Fruit fly (Drosophila melanogaster) Kc167 (cell line): ENCODE data around the gene CG7044.

ENCODE experiments used
- Myc ChIP-seq: fragments of >200 bp; optimal IDR thresholded peaks from 2 replicates; lab custom pipeline; 2017; ENCODE audit warnings: missing external identifiers
- Sin3A ChIP-seq: fragments of >200 bp; optimal IDR thresholded peaks from 2 replicates; lab custom pipeline; 2018; ENCODE audit warnings: missing external identifiers
- h ChIP-seq: fragments of >200 bp; optimal IDR thresholded peaks from 3 replicates; lab custom pipeline; 2018; ENCODE audit warnings: missing external identifiers
- insv ChIP-seq: fragments of >200 bp; optimal IDR thresholded peaks from 3 replicates; lab custom pipeline; 2018; ENCODE audit warnings: missing external identifiers
- psq ChIP-seq: fragments of >200 bp; optimal IDR thresholded peaks from 2 replicates; lab custom pipeline; 2017; ENCODE audit warnings: missing external identifiers
- ttk ChIP-seq: sonication (Bioruptor generic); optimal IDR thresholded peaks from 2 replicates; lab custom pipeline; 2017; ENCODE audit warnings: missing external identifiers

The CG7044 gene

dm6 chr3R:21124225-21124624 lies 22.7 kb upstream of the CG7044 start:
- TF ChIP-seq Myc (lab: Kevin White, UChicago) (no peak), ttk (no peak)

DNA sequence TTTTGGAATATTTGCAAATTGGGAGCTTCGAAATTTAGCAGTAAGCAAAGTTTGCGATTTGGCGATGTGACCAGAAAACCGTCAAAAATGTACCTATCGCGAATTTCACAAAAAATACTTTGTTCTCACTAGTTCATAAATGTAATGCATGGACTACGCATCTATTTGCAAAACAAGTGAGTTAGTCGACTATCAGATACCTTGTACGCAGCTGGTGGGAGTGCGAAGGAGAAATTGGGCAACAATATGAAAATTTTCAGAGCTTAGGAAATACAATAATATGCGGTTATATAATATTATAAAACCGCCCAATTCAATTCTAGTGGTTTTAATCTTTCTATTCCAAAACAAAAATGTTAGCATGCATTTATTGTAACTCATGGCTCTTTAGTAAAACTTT lies 17.3 kb upstream of the CG7044 start, which contains the start of gene Bdbt:
Bdbt (minus strand) TSS at position 73 of the 400 bp plus-strand sequence.
- TF ChIP-seq Sin3A (lab: Kevin White, UChicago), result no peak

dm6 chr3R:21116057-21116456 lies 14.5 kb upstream of the CG7044 start, which contains the start of gene ppan:
ppan (plus strand) TSS chr3R:21116254.
- TF ChIP-seq Myc (lab: Kevin White, UChicago), result no peak
- no peak for TF ChIP-seq ttk
- TF ChIP-seq insv (lab: Kevin White, UChicago), result no peak
- no peak for TF ChIP-seq h (lab: Kevin White, UChicago)
- TF ChIP-seq psq (lab: Kevin White, UChicago), result no peak
- no peak for TF ChIP-seq Sin3A (lab: Kevin White, UChicago)

- TF ChIP-seq h (lab: Kevin White, UChicago) (no peak), insv (lab: Kevin White, UChicago) (no peak), ttk (no peak), Myc (lab: Kevin White, UChicago) (no peak), Sin3A (lab: Kevin White, UChicago) (no peak), psq (lab: Kevin White, UChicago) (no peak)
These were observed 11.4 kb upstream of the CG7044 start for dm6 chr3R:21112742-21113465.

DNA sequence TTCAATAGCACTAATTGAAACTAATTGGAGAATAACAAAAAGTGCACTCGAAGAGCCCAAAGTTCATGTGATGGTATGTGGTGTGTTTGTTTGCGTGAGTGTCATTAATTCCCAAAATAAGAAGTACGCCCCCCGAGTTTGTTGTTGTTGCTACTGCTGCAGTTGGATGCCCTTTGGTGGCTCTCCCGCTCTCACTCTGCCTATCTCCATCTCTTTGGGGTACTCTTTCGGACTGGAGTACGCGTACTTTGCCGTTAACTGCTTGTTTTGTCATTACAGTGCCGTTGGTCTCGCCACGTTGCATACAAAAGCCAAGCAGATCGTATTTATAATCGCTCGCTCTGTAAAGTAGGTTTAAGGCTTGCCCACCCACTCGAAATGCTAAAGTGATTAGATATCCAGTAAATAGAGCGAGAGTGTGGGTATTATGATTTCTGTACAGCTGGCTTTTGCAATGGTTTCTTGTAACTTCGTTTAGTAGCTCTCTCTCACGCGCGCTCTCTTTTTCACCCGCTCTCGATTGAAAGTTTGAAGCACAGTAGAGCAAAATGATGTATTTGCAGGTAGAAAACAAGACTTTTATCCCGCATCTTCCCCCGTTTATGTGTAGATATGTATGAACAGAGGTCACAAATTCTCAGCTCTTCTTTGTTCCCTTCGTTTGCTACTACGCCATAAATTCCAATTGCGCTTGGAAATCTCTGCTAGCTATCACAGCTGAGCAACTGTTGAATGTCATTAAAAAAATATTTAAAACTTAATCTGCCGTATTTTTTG lies 10.6 kb upstream of the CG7044 start:
- TF ChIP-seq psq (lab: Kevin White, UChicago), result no peak
- no peak for TF ChIP-seq Sin3A (lab: Kevin White, UChicago)
- TF ChIP-seq h (lab: Kevin White, UChicago), result no peak
- no peak for TF ChIP-seq Myc (lab: Kevin White, UChicago)
- TF ChIP-seq insv (lab: Kevin White, UChicago), result no peak
- TF ChIP-seq ttk, result no peak

- TF ChIP-seq insv (lab: Kevin White, UChicago), result no peak
- no peak for TF ChIP-seq Sin3A (lab: Kevin White, UChicago)
- no peak for TF ChIP-seq h (lab: Kevin White, UChicago)
- no peak for TF ChIP-seq ttk
- TF ChIP-seq Myc (lab: Kevin White, UChicago), result no peak
- TF ChIP-seq psq (lab: Kevin White, UChicago), result no peak
These were observed 9.5 kb upstream of the CG7044 start, which contains the start of gene Rab11 for dm6 chr3R:21111046-21111480. Rab11 (plus strand) TSS chr3R:21111408.

- no peak for TF ChIP-seq Sin3A (lab: Kevin White, UChicago)
- no peak for TF ChIP-seq h (lab: Kevin White, UChicago)
- no peak for TF ChIP-seq psq (lab: Kevin White, UChicago)
- no peak for TF ChIP-seq insv (lab: Kevin White, UChicago)
- no peak for TF ChIP-seq Myc (lab: Kevin White, UChicago)
These were observed 8.2 kb upstream of the CG7044 start for dm6 chr3R:21109712-21110111.

- peak; percentile 74 for TF ChIP-seq psq (lab: Kevin White, UChicago)
- no peak for TF ChIP-seq Sin3A (lab: Kevin White, UChicago)
- no peak for TF ChIP-seq insv (lab: Kevin White, UChicago)
These were observed 6.5 kb upstream of the CG7044 start, which contains the start of the genes Sec15 and rtet for dm6 chr3R:21107907-21108591. Sec15 (minus strand) TSS chr3R:21107972. rtet (plus strand) TSS chr3R:21108446.

DNA sequence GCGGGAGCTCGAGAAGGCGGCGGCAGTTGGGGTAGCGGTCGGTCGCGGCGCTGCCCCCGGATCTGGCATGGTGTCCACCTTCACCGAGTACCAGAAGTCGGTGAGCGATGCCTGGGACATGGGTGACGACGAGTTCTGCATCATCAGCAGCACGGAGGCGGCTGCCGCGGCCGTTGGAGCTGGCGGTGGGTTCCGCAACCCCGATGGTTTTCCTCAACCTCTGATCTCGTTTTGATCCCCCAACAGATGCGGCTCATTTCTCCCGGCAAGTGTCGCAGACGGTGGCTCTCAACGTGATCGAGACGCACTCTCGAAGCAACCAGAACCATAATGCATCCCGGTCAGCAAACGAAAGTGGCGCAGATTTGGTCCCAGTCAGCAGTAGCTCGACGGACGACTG lies 959 bp upstream of the CG7044 start:
- no peak for TF ChIP-seq h (lab: Kevin White, UChicago)
- TF ChIP-seq ttk, result no peak
- TF ChIP-seq psq (lab: Kevin White, UChicago), result no peak
- TF ChIP-seq insv (lab: Kevin White, UChicago), result no peak
- no peak for TF ChIP-seq Myc (lab: Kevin White, UChicago)
- no peak for TF ChIP-seq Sin3A (lab: Kevin White, UChicago)

dm6 chr3R:21097631-21098117 lies 3.8 kb downstream of the CG7044 start, which contains the start of gene RhoGAP93B:
RhoGAP93B (minus strand) TSS chr3R:21097827.
- no peak for TF ChIP-seq psq (lab: Kevin White, UChicago)
- TF ChIP-seq h (lab: Kevin White, UChicago), result no peak
- TF ChIP-seq Sin3A (lab: Kevin White, UChicago), result no peak
- TF ChIP-seq insv (lab: Kevin White, UChicago), result no peak
- no peak for TF ChIP-seq Myc (lab: Kevin White, UChicago)
- no peak for TF ChIP-seq ttk

dm6 chr3R:21097160-21097559 lies 4.4 kb downstream of the CG7044 start:
- TF ChIP-seq h (lab: Kevin White, UChicago) (no peak), Myc (lab: Kevin White, UChicago) (no peak), psq (lab: Kevin White, UChicago) (no peak), Sin3A (lab: Kevin White, UChicago) (no peak), insv (lab: Kevin White, UChicago) (no peak), ttk (no peak)
